Fruit fly (Drosophila melanogaster) whole organism, prepupa: ENCODE measurements around the gene mod.

ENCODE experiments used
- CG11294 ChIP-seq: fragments of 200-800 bp; sonication (Bioruptor generic); IDR thresholded peaks from 2 replicates; pipeline ENCODE4 v1.3.6; 2022; ENCODE audit warnings: missing biosample characterization, missing genetic modification characterization
- CG15336 ChIP-seq: fragments of 200-800 bp; sonication (Bioruptor generic); IDR thresholded peaks from 2 replicates; pipeline ENCODE4 v1.3.6; 2022; ENCODE audit warnings: missing biosample characterization, missing genetic modification characterization
- CG31627 ChIP-seq: fragments of 200-800 bp; sonication (Bioruptor generic); optimal IDR thresholded peaks from 3 replicates; lab custom pipeline; 2016; ENCODE audit warnings: missing biosample characterization, missing genetic modification characterization
- CG32006 ChIP-seq: fragments of 200-800 bp; sonication (Bioruptor generic); optimal IDR thresholded peaks from 3 replicates; lab custom pipeline; 2017; ENCODE audit warnings: missing biosample characterization, mild to moderate bottlenecking, missing genetic modification characterization
- CG34406 ChIP-seq: fragments of 200-800 bp; sonication (Bioruptor generic); optimal IDR thresholded peaks from 3 replicates; lab custom pipeline; 2016; ENCODE audit warnings: missing biosample characterization, missing genetic modification characterization
- CG6163 ChIP-seq: fragments of 200-800 bp; sonication (Bioruptor generic); IDR thresholded peaks from 3 replicates; pipeline ENCODE4 v1.3.6; 2022; ENCODE audit warnings: missing biosample characterization, missing genetic modification characterization
- CG6854 ChIP-seq: fragments of 200-800 bp; sonication (Bioruptor generic); optimal IDR thresholded peaks from 2 replicates; lab custom pipeline; 2017; ENCODE audit warnings: missing biosample characterization, mild to moderate bottlenecking, missing genetic modification characterization
- Eip93F ChIP-seq: fragments of 200-800 bp; sonication (Bioruptor generic); optimal IDR thresholded peaks from 2 replicates; lab custom pipeline; 2016; ENCODE audit warnings: missing biosample characterization, mild to moderate bottlenecking, missing genetic modification characterization
- achi ChIP-seq: fragments of 200-800 bp; sonication (Bioruptor generic); optimal IDR thresholded peaks from 3 replicates; lab custom pipeline; 2016; ENCODE audit warnings: missing biosample characterization, missing genetic modification characterization
- cyc ChIP-seq: fragments of 200-800 bp; sonication (Bioruptor generic); optimal IDR thresholded peaks from 3 replicates; lab custom pipeline; 2016; ENCODE audit warnings: missing biosample characterization, missing genetic modification characterization
- dsx ChIP-seq: fragments of 200-800 bp; optimal IDR thresholded peaks from 3 replicates; lab custom pipeline; 2019; ENCODE audit warnings: missing biosample characterization, mild to moderate bottlenecking, missing genetic modification characterization, moderate library complexity; ENCODE audit not compliant: poor library complexity, severe bottlenecking
- esn ChIP-seq: fragments of 200-800 bp; sonication (Bioruptor generic); optimal IDR thresholded peaks from 2 replicates; lab custom pipeline; 2016; ENCODE audit warnings: missing biosample characterization, mild to moderate bottlenecking, missing genetic modification characterization, moderate library complexity
- fkh ChIP-seq: fragments of 200-800 bp; sonication (Bioruptor generic); optimal IDR thresholded peaks from 3 replicates; lab custom pipeline; 2017; ENCODE audit warnings: missing biosample characterization, mild to moderate bottlenecking, missing genetic modification characterization, moderate library complexity
- vri ChIP-seq: fragments of 200-800 bp; sonication (Bioruptor generic); optimal IDR thresholded peaks from 3 replicates; lab custom pipeline; 2016; ENCODE audit warnings: missing biosample characterization, mild to moderate bottlenecking, missing genetic modification characterization

DNA sequence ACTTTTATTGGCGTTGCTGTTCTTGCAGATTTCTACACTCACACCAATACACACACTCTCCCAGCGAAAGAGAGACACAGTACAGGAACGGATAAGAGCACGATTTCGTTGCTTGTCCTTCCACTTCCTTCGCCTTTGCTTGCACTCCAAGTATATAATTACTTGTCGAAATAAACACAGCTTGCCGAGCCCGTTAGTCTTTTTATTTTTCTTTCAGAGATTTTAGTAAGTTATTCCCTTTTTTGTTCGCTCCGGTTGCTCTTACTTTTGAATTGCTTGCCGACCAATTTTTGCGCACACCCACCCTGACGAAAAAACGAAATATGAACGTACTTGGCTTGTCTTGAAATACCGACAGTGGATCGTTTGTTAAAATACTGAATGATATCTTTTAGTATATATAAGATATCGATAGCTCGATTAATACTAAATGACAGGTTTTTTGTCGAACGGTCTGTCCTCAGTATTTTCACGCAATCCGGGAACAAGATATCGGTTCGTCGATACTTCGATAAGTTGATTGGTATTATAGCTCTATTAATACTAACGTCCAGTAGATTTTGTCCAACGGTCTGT lies 16.3 kb downstream of the mod start, which contains the start of gene Map205:
- TF ChIP-seq vri (GFP tag; lab: Kevin White, UChicago) (peak; percentile 54), CG32006 (GFP tag; lab: Kevin White, UChicago) (no peak), esn (peak; percentile 34), achi (GFP tag; lab: Kevin White, UChicago) (no peak), CG6854 (peak; percentile 84), fkh (no peak), dsx (peak; percentile 28), CG6163 (GFP tag; lab: Robert Waterston, UW) (no peak), CG11294 (GFP tag; lab: Robert Waterston, UW) (no peak), CG15336 (GFP tag; lab: Robert Waterston, UW) (no peak), Eip93F (peak; percentile 30), CG31627 (GFP tag; lab: Kevin White, UChicago) (no peak), CG34406 (GFP tag; lab: Kevin White, UChicago) (no peak), cyc (GFP tag; lab: Kevin White, UChicago) (no peak)
